Fruit fly (Drosophila melanogaster) whole organism, embryonic: ENCODE measurements around the gene S6KL.
A peak's percentile ranks its signal among the peaks of the same experiment; 100 is the strongest.

Experiments used
- Atf3 ChIP-seq: fragments of 200-800 bp; sonication (Bioruptor generic); optimal IDR thresholded peaks from 3 replicates; lab custom pipeline; 2016; ENCODE audit warnings: missing biosample characterization, missing genetic modification characterization
- Atf6 ChIP-seq: fragments of 200-800 bp; sonication (Bioruptor generic); IDR thresholded peaks from 2 replicates; pipeline ENCODE4 v1.3.6; 2022; ENCODE audit warnings: missing biosample characterization, missing genetic modification characterization
- Bteb2 ChIP-seq: fragments of 200-800 bp; sonication (Bioruptor generic); optimal IDR thresholded peaks from 2 replicates; lab custom pipeline; 2016; ENCODE audit warnings: missing biosample characterization, missing genetic modification characterization
- CG10959 ChIP-seq: fragments of 200-800 bp; sonication (Bioruptor generic); IDR thresholded peaks from 2 replicates; pipeline ENCODE4 v1.3.6; 2022; ENCODE audit warnings: missing biosample characterization, missing genetic modification characterization
- CG11560 ChIP-seq: fragments of 200-800 bp; sonication (Bioruptor generic); IDR thresholded peaks from 3 replicates; pipeline ENCODE4 v1.3.6; 2022; ENCODE audit warnings: missing biosample characterization, missing genetic modification characterization
- CG11695 ChIP-seq: fragments of 200-800 bp; sonication (Bioruptor generic); IDR thresholded peaks from 3 replicates; pipeline ENCODE4 v1.3.6; 2022; ENCODE audit warnings: missing biosample characterization, missing genetic modification characterization
- CG12155 ChIP-seq: fragments of 200-800 bp; sonication (Bioruptor generic); optimal IDR thresholded peaks from 3 replicates; lab custom pipeline; 2016; ENCODE audit warnings: missing biosample characterization, missing genetic modification characterization
- CG12219 ChIP-seq: fragments of 200-800 bp; sonication (Bioruptor generic); optimal IDR thresholded peaks from 3 replicates; lab custom pipeline; 2018; ENCODE audit warnings: missing biosample characterization, mild to moderate bottlenecking, missing genetic modification characterization
- CG13296 ChIP-seq: fragments of 200-800 bp; sonication (Bioruptor generic); optimal IDR thresholded peaks from 3 replicates; lab custom pipeline; 2018; ENCODE audit warnings: missing biosample characterization, mild to moderate bottlenecking, missing genetic modification characterization
- CG15601 ChIP-seq: fragments of 200-800 bp; sonication (Bioruptor generic); optimal IDR thresholded peaks from 3 replicates; lab custom pipeline; 2019; ENCODE audit warnings: missing biosample characterization, mild to moderate bottlenecking, missing genetic modification characterization, moderate library complexity
- CG17361 ChIP-seq: fragments of 200-800 bp; sonication (Bioruptor generic); IDR thresholded peaks from 3 replicates; pipeline ENCODE4 v1.3.6; 2022; ENCODE audit warnings: missing biosample characterization, missing genetic modification characterization
- CG17802 ChIP-seq: fragments of 200-800 bp; sonication (Bioruptor generic); optimal IDR thresholded peaks from 2 replicates; lab custom pipeline; 2018; ENCODE audit warnings: missing biosample characterization, mild to moderate bottlenecking, missing genetic modification characterization, moderate library complexity
- CG18599 ChIP-seq: fragments of 200-800 bp; sonication (Bioruptor generic); optimal IDR thresholded peaks from 3 replicates; lab custom pipeline; 2017; ENCODE audit warnings: missing biosample characterization, missing genetic modification characterization, mild to moderate bottlenecking, moderate library complexity, missing genetic modification reagents
- CG2712 ChIP-seq: fragments of 200-800 bp; optimal IDR thresholded peaks from 3 replicates; lab custom pipeline; 2019; ENCODE audit warnings: missing biosample characterization, mild to moderate bottlenecking, missing genetic modification characterization, moderate library complexity
- CG3163 ChIP-seq: fragments of 200-800 bp; sonication (Bioruptor generic); optimal IDR thresholded peaks from 3 replicates; lab custom pipeline; 2016; ENCODE audit warnings: missing biosample characterization, missing genetic modification characterization
- CG32772 ChIP-seq: fragments of 200-800 bp; sonication (Bioruptor generic); IDR thresholded peaks from 2 replicates; pipeline ENCODE4 v1.3.6; 2022; ENCODE audit warnings: missing biosample characterization, missing genetic modification characterization
- CG3407 ChIP-seq: fragments of 200-800 bp; sonication (Bioruptor generic); optimal IDR thresholded peaks from 2 replicates; lab custom pipeline; 2018; ENCODE audit warnings: missing biosample characterization, mild to moderate bottlenecking, missing genetic modification characterization
- CG7271 ChIP-seq: fragments of 200-800 bp; sonication (Bioruptor generic); optimal IDR thresholded peaks from 2 replicates; lab custom pipeline; 2018; ENCODE audit warnings: missing biosample characterization, mild to moderate bottlenecking, missing genetic modification characterization, moderate library complexity
- CG7556 ChIP-seq: fragments of 200-800 bp; sonication (Bioruptor generic); optimal IDR thresholded peaks from 2 replicates; lab custom pipeline; 2017; ENCODE audit warnings: missing biosample characterization, mild to moderate bottlenecking, missing genetic modification characterization
- CG8290 ChIP-seq, 3 experiments: fragments of 200-800 bp; sonication (Bioruptor generic); optimal IDR thresholded peaks; 2 replicates each; lab custom pipeline; 2016 to 2019; ENCODE audit warnings: missing biosample characterization in 3 of 3, missing genetic modification characterization in 3 of 3, mild to moderate bottlenecking in 2 of 3, moderate library complexity in 1 of 3
- CG9437 ChIP-seq: fragments of 200-800 bp; sonication (Bioruptor generic); optimal IDR thresholded peaks from 2 replicates; lab custom pipeline; 2018; ENCODE audit warnings: missing biosample characterization, mild to moderate bottlenecking, missing genetic modification characterization
- CG9817 ChIP-seq: fragments of 200-800 bp; sonication (Bioruptor generic); optimal IDR thresholded peaks from 2 replicates; lab custom pipeline; 2018; ENCODE audit warnings: missing biosample characterization, mild to moderate bottlenecking, missing genetic modification characterization, moderate library complexity
- Chrac-16 ChIP-seq: fragments of 200-800 bp; sonication (Bioruptor generic); optimal IDR thresholded peaks from 3 replicates; lab custom pipeline; 2016; ENCODE audit warnings: missing biosample characterization, missing genetic modification characterization
- CkIIα-i1 ChIP-seq: fragments of 200-800 bp; sonication (Bioruptor generic); IDR thresholded peaks from 2 replicates; pipeline ENCODE4 v1.3.6; 2022; ENCODE audit warnings: missing biosample characterization, missing genetic modification characterization
- Dek ChIP-seq: fragments of 200-800 bp; sonication (Bioruptor generic); optimal IDR thresholded peaks from 3 replicates; lab custom pipeline; 2019; ENCODE audit warnings: missing biosample characterization, mild to moderate bottlenecking, missing genetic modification characterization, moderate library complexity
- Ets65A ChIP-seq: fragments of 200-800 bp; sonication (Bioruptor generic); peaks from one replicate; lab custom pipeline; 2016; ENCODE audit warnings: missing biosample characterization, missing genetic modification characterization
- Hey ChIP-seq: fragments of 200-800 bp; sonication (Bioruptor generic); optimal IDR thresholded peaks from 3 replicates; lab custom pipeline; 2018; ENCODE audit warnings: missing biosample characterization, mild to moderate bottlenecking, missing genetic modification characterization
- Hmr ChIP-seq: fragments of 200-800 bp; sonication (Bioruptor generic); optimal IDR thresholded peaks from 3 replicates; lab custom pipeline; 2017; ENCODE audit warnings: mild to moderate bottlenecking, missing biosample characterization, missing genetic modification reagents, missing genetic modification characterization
- Optix ChIP-seq: fragments of 200-800 bp; sonication (Bioruptor generic); IDR thresholded peaks from 3 replicates; pipeline ENCODE4 v1.3.6; 2022; ENCODE audit warnings: missing biosample characterization, missing genetic modification characterization
- Sox102F ChIP-seq: fragments of 200-800 bp; sonication (Bioruptor generic); optimal IDR thresholded peaks from 2 replicates; lab custom pipeline; 2018; ENCODE audit warnings: missing biosample characterization, mild to moderate bottlenecking, missing genetic modification characterization, moderate library complexity
- Stat92E ChIP-seq, 3 experiments: fragments of >200 bp in 2 of 3; fragments of 200-800 bp in 1 of 3; sonication (Bioruptor generic) in 1 of 3; optimal IDR thresholded peaks; 2 replicates each; lab custom pipeline; 2017 to 2019; ENCODE audit warnings: missing biosample characterization in 3 of 3, missing genetic modification characterization in 3 of 3, mild to moderate bottlenecking in 1 of 3, moderate library complexity in 1 of 3
- ac ChIP-seq: fragments of 200-800 bp; sonication (Bioruptor generic); optimal IDR thresholded peaks from 3 replicates; lab custom pipeline; 2017; ENCODE audit warnings: missing biosample characterization, mild to moderate bottlenecking, missing genetic modification characterization
- ase ChIP-seq: fragments of 200-800 bp; sonication (Bioruptor generic); IDR thresholded peaks from 3 replicates; pipeline ENCODE4 v1.3.6; 2022; ENCODE audit warnings: missing biosample characterization, missing genetic modification characterization
- bbx ChIP-seq: fragments of 200-800 bp; sonication (Bioruptor generic); IDR thresholded peaks from 2 replicates; pipeline ENCODE4 v1.3.6; 2022; ENCODE audit warnings: missing biosample characterization, missing genetic modification characterization; ENCODE audit not compliant: partially characterized antibody
- crc ChIP-seq: fragments of 200-800 bp; sonication (Bioruptor generic); optimal IDR thresholded peaks from 2 replicates; lab custom pipeline; 2016; ENCODE audit warnings: missing biosample characterization, missing genetic modification characterization
- danr ChIP-seq: fragments of 200-800 bp; sonication (Bioruptor generic); IDR thresholded peaks from 2 replicates; pipeline ENCODE4 v1.3.6; 2022; ENCODE audit warnings: missing biosample characterization, missing genetic modification characterization
- en ChIP-seq: fragments of 200-800 bp; sonication (Bioruptor generic); optimal IDR thresholded peaks from 2 replicates; lab custom pipeline; 2016; ENCODE audit warnings: missing biosample characterization, missing genetic modification characterization
- gcm2 ChIP-seq: fragments of 200-800 bp; sonication (Bioruptor generic); optimal IDR thresholded peaks from 2 replicates; lab custom pipeline; 2016; ENCODE audit warnings: missing biosample characterization, missing genetic modification characterization
- gsb ChIP-seq: fragments of 200-800 bp; sonication (Bioruptor generic); IDR thresholded peaks from 2 replicates; pipeline ENCODE4 v1.3.6; 2022; ENCODE audit warnings: missing biosample characterization, missing genetic modification characterization
- hth ChIP-seq: fragments of >200 bp; optimal IDR thresholded peaks from 2 replicates; lab custom pipeline; 2017; ENCODE audit warnings: inconsistent platforms
- phol ChIP-seq: fragments of 200-800 bp; sonication (Bioruptor generic); optimal IDR thresholded peaks from 3 replicates; lab custom pipeline; 2018; ENCODE audit warnings: missing biosample characterization, mild to moderate bottlenecking, missing genetic modification characterization, moderate library complexity
- pita ChIP-seq: fragments of 200-800 bp; sonication (Bioruptor generic); optimal IDR thresholded peaks from 2 replicates; lab custom pipeline; 2017; ENCODE audit warnings: missing biosample characterization, mild to moderate bottlenecking, missing genetic modification characterization
- pnt ChIP-seq: fragments of 200-800 bp; sonication (Bioruptor generic); optimal IDR thresholded peaks from 3 replicates; lab custom pipeline; 2016; ENCODE audit warnings: missing biosample characterization, missing genetic modification characterization
- psq ChIP-seq: fragments of 200-800 bp; sonication (Bioruptor generic); optimal IDR thresholded peaks from 2 replicates; lab custom pipeline; 2017; ENCODE audit warnings: missing biosample characterization, missing genetic modification characterization
- ro ChIP-seq: fragments of 200-800 bp; sonication (Bioruptor generic); IDR thresholded peaks from 2 replicates; pipeline ENCODE4 v1.3.6; 2022; ENCODE audit warnings: missing biosample characterization, missing genetic modification characterization
- sisA ChIP-seq: fragments of 200-800 bp; sonication (Bioruptor generic); IDR thresholded peaks from 2 replicates; pipeline ENCODE4 v1.3.6; 2022; ENCODE audit warnings: missing biosample characterization, missing genetic modification characterization
- sr ChIP-seq: fragments of 200-800 bp; sonication (Bioruptor generic); IDR thresholded peaks from 3 replicates; pipeline ENCODE4 v1.3.6; 2022; ENCODE audit warnings: missing biosample characterization, missing genetic modification characterization
- tin ChIP-seq: fragments of 200-800 bp; sonication (Bioruptor generic); optimal IDR thresholded peaks from 3 replicates; lab custom pipeline; 2016; ENCODE audit warnings: missing biosample characterization, missing genetic modification characterization
- zen ChIP-seq: fragments of 200-800 bp; sonication (Bioruptor generic); optimal IDR thresholded peaks from 3 replicates; lab custom pipeline; 2018; ENCODE audit warnings: missing biosample characterization, mild to moderate bottlenecking, missing genetic modification characterization, moderate library complexity

Gene S6KL

dm6 chrX:18848338-18849021 lies 60.2 kb downstream of the S6KL start, which contains the start of gene shop (continued):
- TF ChIP-seq CG12219 (GFP tag; lab: Kevin White, UChicago) (peak; percentile 79), sr (GFP tag; lab: Robert Waterston, UW) (0 out of 3 replicates have a peak, but pooled peaks have one; percentile 34), pnt (GFP tag; lab: Kevin White, UChicago) (peak; percentile 61), danr (peak; percentile 53; the same call in 1 of the 2 replicates), Sox102F (GFP tag; lab: Kevin White, UChicago) (peak; percentile 88), Hmr (GFP tag; lab: Kevin White, UChicago) (peak; percentile 90), Chrac-16 (GFP tag; lab: Kevin White, UChicago) (peak; percentile 84), CG9437 (peak; percentile 90), Bteb2 (GFP tag; lab: Kevin White, UChicago) (peak; percentile 76), CG3163 (GFP tag; lab: Kevin White, UChicago) (peak; percentile 26), ac (GFP tag; lab: Kevin White, UChicago) (no peak), CG3407 (peak; percentile 61), tin (GFP tag; lab: Kevin White, UChicago) (peak; percentile 82), CG11695 (peak; percentile 82), CkIIα-i1 (GFP tag; lab: Robert Waterston, UW) (no peak), hth (lab: Kevin White, UChicago) (no peak), phol (tag; lab: Kevin White, UChicago) (peak; percentile 89), Hey (tag; lab: Kevin White, UChicago) (peak; percentile 2), ase (GFP tag; lab: Robert Waterston, UW) (peak; percentile 71; the same call in 1 of the 3 replicates), CG7271 (tag; lab: Kevin White, UChicago) (peak; percentile 4), CG11560 (tag; lab: Robert Waterston, UW) (0 out of 3 replicates have a peak, but pooled peaks have one; percentile 29), psq (GFP tag; lab: Kevin White, UChicago) (peak; percentile 31), en (GFP tag; lab: Kevin White, UChicago) (no peak), CG13296 (GFP tag; lab: Kevin White, UChicago) (peak; percentile 83), pita (GFP tag; lab: Kevin White, UChicago) (no peak), CG17361 (peak; percentile 97), CG10959 (GFP tag; lab: Robert Waterston, UW) (peak; percentile 16; the same call in 1 of the 2 replicates), CG7556 (peak; percentile 90), Stat92E (GFP tag; optimal IDR thresholded peaks at IDR 0.05; lab: Kevin White, UChicago) (peak in 1 of 3 experiments; percentile 34), gcm2 (GFP tag; lab: Kevin White, UChicago) (no peak), CG15601 (tag; lab: Kevin White, UChicago) (peak; percentile 76), Atf6 (GFP tag; lab: Robert Waterston, UW) (peak; percentile 69), Ets65A (GFP tag; lab: Kevin White, UChicago) (peak; percentile 97), Dek (tag; lab: Kevin White, UChicago) (peak; percentile 86), CG2712 (tag; lab: Kevin White, UChicago) (peak; percentile 87), CG17802 (tag; lab: Kevin White, UChicago) (peak; percentile 25), CG18599 (GFP tag; lab: Kevin White, UChicago) (peak; percentile 86), bbx (GFP tag; lab: Robert Waterston, UW) (peak; percentile 36; the same call in 1 of the 2 replicates), sisA (GFP tag; lab: Robert Waterston, UW) (peak; percentile 83), CG12155 (GFP tag; lab: Kevin White, UChicago) (peak; percentile 76), CG32772 (GFP tag; lab: Robert Waterston, UW) (peak; percentile 46; the same call in 1 of the 2 replicates), ro (GFP tag; lab: Robert Waterston, UW) (no peak), zen (tag; lab: Kevin White, UChicago) (peak; percentile 61), crc (peak; percentile 11), CG9817 (tag; lab: Kevin White, UChicago) (peak; percentile 81), CG8290 (GFP tag; optimal IDR thresholded peaks at IDR 0.05; lab: Kevin White, UChicago) (peak; percentile 64), CG8290 (tag; optimal IDR thresholded peaks at IDR 0.05; lab: Kevin White, UChicago) (peak in 1 of 2 experiments; percentile 85), gsb (GFP tag; lab: Robert Waterston, UW) (peak; percentile 59; the same call in 1 of the 2 replicates), Atf3 (GFP tag; lab: Kevin White, UChicago) (peak; percentile 61), Optix (GFP tag; lab: Robert Waterston, UW) (no peak; the same call in 2 of the 3 replicates)
